Worm (Caenorhabditis elegans): ENCODE measurements around the gene F16G10.1.

DNA sequence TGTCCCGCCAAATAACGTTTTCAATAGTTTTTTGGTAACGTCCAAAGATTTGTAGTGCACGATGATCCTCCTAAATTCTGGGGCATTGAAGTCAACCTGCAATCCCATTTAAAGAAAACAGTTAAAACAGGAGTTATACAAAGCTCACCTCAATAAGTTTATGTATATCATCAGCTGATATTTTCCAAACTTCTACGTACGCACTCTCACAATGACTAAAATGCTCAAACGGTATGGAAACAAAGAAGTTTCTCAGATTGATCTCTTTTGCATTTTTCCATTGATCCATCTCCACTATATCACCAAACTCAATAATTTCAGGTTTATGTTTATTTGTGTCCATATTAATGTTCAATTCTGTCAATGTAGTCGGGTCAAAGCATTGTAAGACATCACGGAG, 7.5 kb downstream of the F16G10.1 start:
- no peak for TF ChIP-seq pha-4 (tag; optimal IDR thresholded peaks at IDR 0.05)
- TF ChIP-seq snpc-4 (tag; optimal IDR thresholded peaks at IDR 0.05): no peak
- TF ChIP-seq unc-62 (GFP tag; optimal IDR thresholded peaks at IDR 0.05): no peak
- no peak for TF ChIP-seq nhr-237 (tag; optimal IDR thresholded peaks at IDR 0.05)

All from whole organism, mixed stage, embryonic.